Fruit fly (Drosophila melanogaster) whole organism, adult: ENCODE measurements around the gene CG42673.

ENCODE experiments used
- CG11617 ChIP-seq: fragments of 200-800 bp; sonication (Bioruptor generic); optimal IDR thresholded peaks from 2 replicates; lab custom pipeline; 2017; ENCODE audit warnings: mild to moderate bottlenecking, missing biosample characterization, missing genetic modification reagents, missing genetic modification characterization
- CG12768 ChIP-seq: fragments of 200-800 bp; sonication (Bioruptor generic); optimal IDR thresholded peaks from 2 replicates; lab custom pipeline; 2017; ENCODE audit warnings: missing biosample characterization, missing genetic modification characterization, mild to moderate bottlenecking, moderate library complexity, missing genetic modification reagents
- CG14711 ChIP-seq: fragments of 200-800 bp; sonication (Bioruptor generic); optimal IDR thresholded peaks from 2 replicates; lab custom pipeline; 2018; ENCODE audit warnings: missing biosample characterization, mild to moderate bottlenecking, missing genetic modification characterization, moderate library complexity
- CG1620 ChIP-seq: fragments of 200-800 bp; sonication (Bioruptor generic); optimal IDR thresholded peaks from 2 replicates; lab custom pipeline; 2016; ENCODE audit warnings: missing biosample characterization, missing genetic modification characterization
- CG7045 ChIP-seq: fragments of 200-800 bp; sonication (Bioruptor generic); optimal IDR thresholded peaks from 2 replicates; lab custom pipeline; 2017; ENCODE audit warnings: missing biosample characterization, mild to moderate bottlenecking, missing genetic modification characterization
- Clk ChIP-seq: fragments of 200-800 bp; sonication (Bioruptor generic); optimal IDR thresholded peaks from 2 replicates; lab custom pipeline; 2017; ENCODE audit warnings: missing biosample characterization, missing genetic modification characterization
- Hr96 ChIP-seq: fragments of 200-800 bp; sonication (Bioruptor generic); optimal IDR thresholded peaks from 2 replicates; lab custom pipeline; 2016; ENCODE audit warnings: missing biosample characterization, missing genetic modification characterization
- Mnt ChIP-seq: fragments of 200-800 bp; sonication (Bioruptor generic); optimal IDR thresholded peaks from 2 replicates; lab custom pipeline; 2016; ENCODE audit warnings: missing biosample characterization, mild to moderate bottlenecking, missing genetic modification characterization
- kay ChIP-seq: fragments of 200-800 bp; sonication (Bioruptor generic); peaks from one replicate; lab custom pipeline; 2016; ENCODE audit warnings: missing biosample characterization, missing genetic modification characterization, borderline replicate concordance
- ovo ChIP-seq: fragments of 200-800 bp; sonication (Bioruptor generic); optimal IDR thresholded peaks from 2 replicates; lab custom pipeline; 2016; ENCODE audit warnings: missing biosample characterization, missing genetic modification characterization
- tj ChIP-seq: fragments of 200-800 bp; sonication (Bioruptor generic); optimal IDR thresholded peaks from 3 replicates; lab custom pipeline; 2017; ENCODE audit warnings: missing biosample characterization, mild to moderate bottlenecking, missing genetic modification characterization, moderate library complexity
- toe ChIP-seq: fragments of 200-800 bp; sonication (Bioruptor generic); optimal IDR thresholded peaks from 2 replicates; lab custom pipeline; 2016; ENCODE audit warnings: missing biosample characterization, missing genetic modification characterization

- TF ChIP-seq tj (GFP tag; lab: Kevin White, UChicago) (peak; percentile 63), Mnt (peak; percentile 93), CG11617 (GFP tag; lab: Kevin White, UChicago) (no peak), toe (GFP tag; lab: Kevin White, UChicago) (no peak), CG12768 (GFP tag; lab: Kevin White, UChicago) (no peak), Clk (GFP tag; lab: Kevin White, UChicago) (peak; percentile 10), CG1620 (no peak), CG14711 (tag; lab: Kevin White, UChicago) (no peak), Hr96 (no peak), kay (GFP tag; lab: Kevin White, UChicago) (no peak), ovo (GFP tag; lab: Kevin White, UChicago) (no peak), CG7045 (GFP tag; lab: Kevin White, UChicago) (no peak)
Observed at dm6 chr3L:9546875-9547324, at the start of gene CG42673.
